Fruit fly (Drosophila melanogaster) whole organism, embryonic: ENCODE data around the gene CG15530.

Experiments used
- CG12744 ChIP-seq: fragments of 200-800 bp; sonication (Bioruptor generic); optimal IDR thresholded peaks from 2 replicates; lab custom pipeline; 2016; ENCODE audit warnings: missing biosample characterization, missing genetic modification characterization
- CG13123 ChIP-seq: fragments of 200-800 bp; sonication (Bioruptor generic); optimal IDR thresholded peaks from 2 replicates; lab custom pipeline; 2016; ENCODE audit warnings: missing biosample characterization, missing genetic modification characterization
- CG17328 ChIP-seq: fragments of 200-800 bp; sonication (Bioruptor generic); IDR thresholded peaks from 2 replicates; pipeline ENCODE4 v1.3.6; 2022; ENCODE audit warnings: missing biosample characterization, missing genetic modification characterization
- CG18764 ChIP-seq: fragments of 200-800 bp; sonication (Bioruptor generic); optimal IDR thresholded peaks from 3 replicates; lab custom pipeline; 2016; ENCODE audit warnings: missing biosample characterization, missing genetic modification characterization
- Ets65A ChIP-seq: fragments of 200-800 bp; sonication (Bioruptor generic); peaks from one replicate; lab custom pipeline; 2016; ENCODE audit warnings: missing biosample characterization, missing genetic modification characterization
- hb ChIP-seq: fragments of 200-800 bp; sonication (Bioruptor generic); IDR thresholded peaks from 3 replicates; pipeline ENCODE4 v1.3.6; 2022; ENCODE audit warnings: missing biosample characterization, missing genetic modification characterization; ENCODE audit not compliant: partially characterized antibody
- sens-2 ChIP-seq: fragments of 200-800 bp; sonication (Bioruptor generic); IDR thresholded peaks from 2 replicates; pipeline ENCODE4 v1.3.6; 2022; ENCODE audit warnings: missing biosample characterization, missing genetic modification characterization

DNA sequence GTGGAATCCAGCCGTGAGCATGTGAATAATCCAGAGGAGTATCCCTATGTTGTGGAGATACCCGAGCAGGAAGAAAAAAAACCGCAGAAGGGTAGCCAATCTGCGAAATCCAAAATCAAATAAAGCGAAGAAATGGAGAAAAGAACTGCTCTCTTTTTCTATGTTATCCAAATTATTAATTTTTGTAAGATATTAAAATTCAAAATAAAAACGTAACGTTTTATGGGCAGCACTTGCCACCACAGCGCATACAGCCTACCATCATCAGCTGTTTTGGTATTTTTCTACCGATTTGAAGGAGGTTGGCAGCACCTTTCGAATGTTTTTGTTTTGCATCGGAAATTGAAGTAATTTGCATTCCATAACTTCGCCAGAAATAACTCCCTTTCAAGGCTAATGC, 2.3 kb downstream of the CG15530 start, which contains the start of gene Bet5:
- TF ChIP-seq sens-2 (no peak), Ets65A (GFP tag; lab: Kevin White, UChicago) (no peak), CG12744 (GFP tag; lab: Kevin White, UChicago) (no peak), CG18764 (GFP tag; lab: Kevin White, UChicago) (no peak), CG13123 (GFP tag; lab: Kevin White, UChicago) (no peak), hb (GFP tag; lab: Robert Waterston, UW) (no peak), CG17328 (GFP tag; lab: Robert Waterston, UW) (no peak)
